Worm (Caenorhabditis elegans) whole organism, L4 larva: ENCODE measurements around the gene paml-1.

ENCODE experiments used
- ZK546.5 ChIP-seq, 2 experiments: sonication (generic microtip); optimal IDR thresholded peaks; 2 replicates each; lab custom pipeline; 2017; ENCODE audit warnings: missing biosample characterization in 2 of 2, missing genetic modification characterization in 2 of 2
- ama-1 ChIP-seq: fragments of 150-350 bp; optimal IDR thresholded peaks from 2 replicates; lab custom pipeline; 2014; ENCODE audit warnings: inconsistent platforms, mixed read lengths
- ces-1 ChIP-seq: fragments of 150-350 bp; sonication (generic microtip); optimal IDR thresholded peaks from 4 replicates; lab custom pipeline; 2014; ENCODE audit warnings: missing biosample characterization, missing genetic modification reagents, missing genetic modification characterization
- daf-12 ChIP-seq: fragments of 150-350 bp; optimal IDR thresholded peaks from 2 replicates; lab custom pipeline; 2014; ENCODE audit warnings: missing biosample characterization, missing genetic modification reagents, missing genetic modification characterization
- hlh-30 ChIP-seq: sonication (generic microtip); optimal IDR thresholded peaks from 2 replicates; lab custom pipeline; 2017; ENCODE audit warnings: antibody characterized with exemption, mild to moderate bottlenecking, missing genetic modification characterization, missing compliant biosample characterization; ENCODE audit not compliant: insufficient read depth
- hmg-1.1 ChIP-seq: fragments of 200-800 bp; sonication (Bioruptor generic); IDR thresholded peaks from 2 replicates; pipeline ENCODE4 v1.3.6; 2022; ENCODE audit warnings: missing genetic modification reagents, missing genetic modification characterization, missing compliant biosample characterization
- lin-13 ChIP-seq: fragments of 150-350 bp; optimal IDR thresholded peaks from 2 replicates; lab custom pipeline; 2014; ENCODE audit warnings: missing biosample characterization, missing genetic modification reagents, missing genetic modification characterization
- lin-15B ChIP-seq: fragments of 150-350 bp; sonication (generic microtip); optimal IDR thresholded peaks from 3 replicates; lab custom pipeline; 2014; ENCODE audit warnings: missing biosample characterization, missing genetic modification characterization
- lsy-2 ChIP-seq, 2 experiments: fragments of 150-350 bp in 1 of 2; sonication (generic microtip) in 1 of 2; optimal IDR thresholded peaks; 2 replicates each; lab custom pipeline; 2014 to 2017; ENCODE audit warnings: missing biosample characterization in 2 of 2, missing genetic modification characterization in 2 of 2
- nhr-11 ChIP-seq: fragments of 150-350 bp; optimal IDR thresholded peaks from 2 replicates; lab custom pipeline; 2014; ENCODE audit warnings: missing biosample characterization, missing genetic modification characterization
- nhr-28 ChIP-seq: fragments of 150-350 bp; optimal IDR thresholded peaks from 2 replicates; lab custom pipeline; 2014; ENCODE audit warnings: missing biosample characterization, missing genetic modification characterization
- skn-1 ChIP-seq: fragments of 150-350 bp; optimal IDR thresholded peaks from 2 replicates; lab custom pipeline; 2014; ENCODE audit warnings: missing biosample characterization, missing genetic modification characterization
- unc-130 ChIP-seq: sonication (generic microtip); optimal IDR thresholded peaks from 2 replicates; lab custom pipeline; 2016; ENCODE audit warnings: missing genetic modification reagents, missing genetic modification characterization, missing compliant biosample characterization
- ztf-11 ChIP-seq: fragments of 150-350 bp; optimal IDR thresholded peaks from 2 replicates; lab custom pipeline; 2014; ENCODE audit warnings: missing biosample characterization, missing genetic modification characterization

- no peak for TF ChIP-seq hlh-30 (tag; lab: Kevin White, UChicago)
- TF ChIP-seq ama-1 (lab: Kevin White, UChicago) = no peak
- TF ChIP-seq nhr-28 (tag; lab: Kevin White, UChicago) = no peak
- TF ChIP-seq nhr-11 (tag; lab: Kevin White, UChicago) = no peak
- no peak for TF ChIP-seq ztf-11
- TF ChIP-seq skn-1 (tag; lab: Kevin White, UChicago) = no peak
- no peak for TF ChIP-seq daf-12 (tag; lab: Kevin White, UChicago)
- TF ChIP-seq lin-13 = no peak
- TF ChIP-seq unc-130 = no peak
- TF ChIP-seq lin-15B (tag; lab: Kevin White, UChicago) = no peak
- TF ChIP-seq ces-1 (GFP tag; lab: Kevin White, UChicago) = no peak
- TF ChIP-seq lsy-2 (tag; optimal IDR thresholded peaks at IDR 0.05; lab: Kevin White, UChicago) = no peak
- no peak for TF ChIP-seq ZK546.5 (tag; optimal IDR thresholded peaks at IDR 0.05; lab: Kevin White, UChicago)
- no peak for TF ChIP-seq hmg-1.1 (GFP tag; lab: Robert Waterston, UW)
Observed at ce11 chrIII:10179444-10179843, 54.4 kb downstream of the paml-1 start.
